Worm (Caenorhabditis elegans) whole organism, L4 larva: Measurements from ENCODE around the gene wdfy-2.

Experiments used
- D1046.2 ChIP-seq: fragments of 200-800 bp; sonication (Bioruptor generic); IDR thresholded peaks from 2 replicates; pipeline ENCODE4 v1.3.6; 2022; ENCODE audit warnings: missing genetic modification characterization, missing compliant biosample characterization
- T26A8.4 ChIP-seq: fragments of 200-800 bp; sonication (Bioruptor generic); IDR thresholded peaks from 2 replicates; pipeline ENCODE4 v1.3.6; 2022; ENCODE audit warnings: missing genetic modification characterization, missing compliant biosample characterization
- Y105C5A.15 ChIP-seq: fragments of 200-800 bp; sonication (Bioruptor generic); IDR thresholded peaks from 2 replicates; pipeline ENCODE4 v1.3.6; 2022; ENCODE audit warnings: missing genetic modification characterization, missing compliant biosample characterization
- Y5F2A.4 ChIP-seq: fragments of 200-800 bp; sonication (Bioruptor generic); optimal IDR thresholded peaks from 2 replicates; lab custom pipeline; 2018; ENCODE audit warnings: mild to moderate bottlenecking, missing genetic modification characterization, missing compliant biosample characterization
- ZK546.5 ChIP-seq, 2 experiments: sonication (generic microtip); optimal IDR thresholded peaks; 2 replicates each; lab custom pipeline; 2017; ENCODE audit warnings: missing biosample characterization in 2 of 2, missing genetic modification characterization in 2 of 2
- aha-1 ChIP-seq: fragments of 150-350 bp; peaks from one replicate; lab custom pipeline; 2014; ENCODE audit warnings: missing biosample characterization, missing genetic modification characterization
- aly-2 ChIP-seq: sonication (generic microtip); optimal IDR thresholded peaks from 2 replicates; lab custom pipeline; 2018; ENCODE audit warnings: missing biosample characterization, missing genetic modification characterization
- attf-4 ChIP-seq: sonication (generic microtip); optimal IDR thresholded peaks from 3 replicates; lab custom pipeline; 2017; ENCODE audit warnings: missing biosample characterization, missing genetic modification characterization
- ceh-28 ChIP-seq: fragments of 150-350 bp; optimal IDR thresholded peaks from 2 replicates; lab custom pipeline; 2014; ENCODE audit warnings: missing biosample characterization, missing genetic modification reagents, missing genetic modification characterization
- ceh-44 ChIP-seq: fragments of 200-800 bp; sonication (Bioruptor generic); IDR thresholded peaks from 2 replicates; pipeline ENCODE4 v1.3.6; 2022; ENCODE audit warnings: missing genetic modification reagents, missing genetic modification characterization, missing compliant biosample characterization
- ces-1 ChIP-seq: fragments of 150-350 bp; sonication (generic microtip); optimal IDR thresholded peaks from 4 replicates; lab custom pipeline; 2014; ENCODE audit warnings: missing biosample characterization, missing genetic modification reagents, missing genetic modification characterization
- ctbp-1 ChIP-seq: fragments of 200-800 bp; sonication (Bioruptor generic); IDR thresholded peaks from 2 replicates; pipeline ENCODE4 v1.3.6; 2022; ENCODE audit warnings: missing genetic modification reagents, missing genetic modification characterization, missing compliant biosample characterization
- daf-12 ChIP-seq: fragments of 150-350 bp; optimal IDR thresholded peaks from 2 replicates; lab custom pipeline; 2014; ENCODE audit warnings: missing biosample characterization, missing genetic modification reagents, missing genetic modification characterization
- dmd-6 ChIP-seq: fragments of 200-800 bp; sonication (Bioruptor generic); IDR thresholded peaks from 2 replicates; pipeline ENCODE4 v1.3.6; 2022; ENCODE audit warnings: missing genetic modification reagents, missing genetic modification characterization, missing compliant biosample characterization
- dve-1 ChIP-seq: sonication (generic microtip); optimal IDR thresholded peaks from 2 replicates; lab custom pipeline; 2017; ENCODE audit warnings: antibody characterized with exemption, mild to moderate bottlenecking, missing genetic modification characterization, missing compliant biosample characterization; ENCODE audit not compliant: insufficient read depth
- egl-27 ChIP-seq: sonication (generic microtip); optimal IDR thresholded peaks from 3 replicates; lab custom pipeline; 2017; ENCODE audit warnings: missing biosample characterization, missing genetic modification reagents, missing genetic modification characterization
- fkh-10 ChIP-seq: fragments of 150-350 bp; optimal IDR thresholded peaks from 2 replicates; lab custom pipeline; 2014; ENCODE audit warnings: missing biosample characterization, missing genetic modification reagents, missing genetic modification characterization
- gei-8 ChIP-seq: fragments of 200-800 bp; sonication (Bioruptor generic); optimal IDR thresholded peaks from 2 replicates; lab custom pipeline; 2018; ENCODE audit warnings: mild to moderate bottlenecking, missing genetic modification characterization, missing compliant biosample characterization
- hif-1 ChIP-seq, 2 experiments: sonication (generic microtip); optimal IDR thresholded peaks; 2 replicates each; lab custom pipeline; 2016 to 2017; ENCODE audit warnings: missing compliant biosample characterization in 2 of 2, missing genetic modification characterization in 2 of 2, missing genetic modification reagents in 2 of 2, missing genotype in 2 of 2, mild to moderate bottlenecking in 1 of 2
- hlh-11 ChIP-seq: fragments of 200-800 bp; sonication (Bioruptor generic); optimal IDR thresholded peaks from 2 replicates; lab custom pipeline; 2018; ENCODE audit warnings: mild to moderate bottlenecking, missing genetic modification characterization, missing compliant biosample characterization
- hlh-30 ChIP-seq: sonication (generic microtip); optimal IDR thresholded peaks from 2 replicates; lab custom pipeline; 2017; ENCODE audit warnings: antibody characterized with exemption, mild to moderate bottlenecking, missing genetic modification characterization, missing compliant biosample characterization; ENCODE audit not compliant: insufficient read depth
- lsy-2 ChIP-seq, 2 experiments: fragments of 150-350 bp in 1 of 2; sonication (generic microtip) in 1 of 2; optimal IDR thresholded peaks; 2 replicates each; lab custom pipeline; 2014 to 2017; ENCODE audit warnings: missing biosample characterization in 2 of 2, missing genetic modification characterization in 2 of 2
- madf-5 ChIP-seq, 2 experiments: fragments of 200-800 bp; sonication (Bioruptor generic); IDR thresholded peaks; 2 replicates each; pipeline ENCODE4 v1.3.6; 2022; ENCODE audit warnings: missing compliant biosample characterization in 2 of 2, missing genetic modification characterization in 2 of 2
- mdl-1 ChIP-seq, 2 experiments: fragments of 150-350 bp in 1 of 2; sonication (generic microtip) in 1 of 2; optimal IDR thresholded peaks; 2 replicates each; lab custom pipeline; 2014 to 2017; ENCODE audit warnings: missing biosample characterization in 2 of 2, missing genetic modification characterization in 2 of 2
- mdt-29 ChIP-seq: fragments of 200-800 bp; sonication (Bioruptor generic); IDR thresholded peaks from 2 replicates; pipeline ENCODE4 v1.3.6; 2022; ENCODE audit warnings: missing genetic modification reagents, missing genetic modification characterization, missing compliant biosample characterization
- mep-1 ChIP-seq: fragments of 150-350 bp; sonication (generic microtip); optimal IDR thresholded peaks from 3 replicates; lab custom pipeline; 2014; ENCODE audit warnings: missing biosample characterization, missing genetic modification characterization
- mes-2 ChIP-seq: sonication (generic microtip); optimal IDR thresholded peaks from 2 replicates; lab custom pipeline; 2016; ENCODE audit warnings: missing genotype, mild to moderate bottlenecking, missing genetic modification characterization, missing compliant biosample characterization; ENCODE audit not compliant: poor library complexity, severe bottlenecking
- mxl-2 ChIP-seq: fragments of 200-800 bp; sonication (Bioruptor generic); conservative IDR thresholded peaks from 2 replicates; pipeline ENCODE4 v1.3.6; 2022; ENCODE audit warnings: missing genetic modification reagents, missing genetic modification characterization, missing compliant biosample characterization
- mxl-3 ChIP-seq: fragments of 200-800 bp; sonication (Bioruptor generic); optimal IDR thresholded peaks from 2 replicates; lab custom pipeline; 2018; ENCODE audit warnings: mild to moderate bottlenecking, missing genetic modification characterization, missing compliant biosample characterization
- nhr-10 ChIP-seq: fragments of 150-350 bp; optimal IDR thresholded peaks from 2 replicates; lab custom pipeline; 2014; ENCODE audit warnings: missing biosample characterization, missing genetic modification characterization
- nhr-111 ChIP-seq: fragments of 200-800 bp; sonication (Bioruptor generic); optimal IDR thresholded peaks from 2 replicates; lab custom pipeline; 2018; ENCODE audit warnings: mild to moderate bottlenecking, missing genetic modification characterization, missing compliant biosample characterization
- nhr-237 ChIP-seq: sonication (generic microtip); optimal IDR thresholded peaks from 2 replicates; lab custom pipeline; 2017; ENCODE audit warnings: missing biosample characterization, missing genetic modification characterization
- nhr-25 ChIP-seq: sonication (generic microtip); optimal IDR thresholded peaks from 2 replicates; lab custom pipeline; 2017; ENCODE audit warnings: missing genetic modification characterization, mild to moderate bottlenecking, missing compliant biosample characterization, antibody characterized with exemption, moderate library complexity, borderline replicate concordance; ENCODE audit not compliant: insufficient read depth
- nhr-28 ChIP-seq: fragments of 150-350 bp; optimal IDR thresholded peaks from 2 replicates; lab custom pipeline; 2014; ENCODE audit warnings: missing biosample characterization, missing genetic modification characterization
- nhr-41 ChIP-seq: fragments of 200-800 bp; sonication (Bioruptor generic); IDR thresholded peaks from 2 replicates; pipeline ENCODE4 v1.3.6; 2022; ENCODE audit warnings: missing genetic modification reagents, missing genetic modification characterization, missing compliant biosample characterization
- pha-4 ChIP-seq, 2 experiments: fragments of 150-350 bp in 1 of 2; fragments of 200-800 bp in 1 of 2; sonication (Bioruptor generic) in 1 of 2; IDR thresholded peaks in 1 of 2; optimal IDR thresholded peaks in 1 of 2; 2 replicates each; pipeline versions ENCODE4 v1.3.6 to Lab custom; 2014 to 2022; ENCODE audit warnings: missing genetic modification characterization in 2 of 2, missing genetic modification reagents in 2 of 2, missing biosample characterization in 1 of 2, missing compliant biosample characterization in 1 of 2
- pqm-1 ChIP-seq: sonication (generic microtip); optimal IDR thresholded peaks from 2 replicates; lab custom pipeline; 2017; ENCODE audit warnings: missing biosample characterization, missing genetic modification characterization
- saeg-2 ChIP-seq: fragments of 200-800 bp; sonication (Bioruptor generic); IDR thresholded peaks from 2 replicates; pipeline ENCODE4 v1.3.6; 2022; ENCODE audit warnings: missing genetic modification reagents, missing genetic modification characterization, missing compliant biosample characterization
- sdz-12 ChIP-seq: fragments of 200-800 bp; sonication (Bioruptor generic); optimal IDR thresholded peaks from 2 replicates; lab custom pipeline; 2018; ENCODE audit warnings: mild to moderate bottlenecking, missing genetic modification characterization, missing compliant biosample characterization
- snpc-4 ChIP-seq: fragments of 150-350 bp; optimal IDR thresholded peaks from 2 replicates; lab custom pipeline; 2014; ENCODE audit warnings: missing biosample characterization, missing genetic modification characterization
- zfp-2 ChIP-seq: sonication (generic microtip); optimal IDR thresholded peaks from 2 replicates; lab custom pipeline; 2016; ENCODE audit warnings: mild to moderate bottlenecking, missing genetic modification characterization, missing compliant biosample characterization
- zip-11 ChIP-seq: fragments of 200-800 bp; sonication (Bioruptor generic); IDR thresholded peaks from 2 replicates; pipeline ENCODE4 v1.3.6; 2022; ENCODE audit warnings: missing genetic modification characterization, missing compliant biosample characterization
- zip-2 ChIP-seq: fragments of 150-350 bp; optimal IDR thresholded peaks from 2 replicates; lab custom pipeline; 2014; ENCODE audit warnings: missing biosample characterization, missing genetic modification characterization
- ztf-11 ChIP-seq: fragments of 150-350 bp; optimal IDR thresholded peaks from 2 replicates; lab custom pipeline; 2014; ENCODE audit warnings: missing biosample characterization, missing genetic modification characterization
- ztf-7 ChIP-seq: fragments of 150-350 bp; optimal IDR thresholded peaks from 2 replicates; lab custom pipeline; 2014; ENCODE audit warnings: missing biosample characterization, missing genetic modification characterization

Gene wdfy-2

DNA sequence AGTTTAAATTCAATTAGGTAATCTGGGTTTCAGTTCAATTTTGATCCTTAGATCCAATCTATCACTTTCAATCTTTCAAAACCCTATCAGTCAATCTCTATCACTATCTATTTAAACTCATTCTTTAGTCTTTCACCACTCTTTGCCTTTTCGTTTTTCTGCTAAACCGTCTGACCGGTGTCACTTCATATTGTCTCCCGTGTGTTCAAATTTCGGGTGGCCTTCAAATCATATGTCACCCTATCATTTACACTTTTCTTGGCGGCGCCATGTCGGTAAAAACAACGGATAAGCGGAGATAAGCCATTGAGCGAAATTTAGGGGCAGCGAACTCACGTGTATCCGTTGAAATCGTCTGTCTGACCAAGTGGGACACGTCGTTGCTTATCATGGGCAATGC lies 24.3 kb downstream of the wdfy-2 start:
- no peak for TF ChIP-seq ctbp-1 (GFP tag; lab: Robert Waterston, UW)
- peak; percentile 53 for TF ChIP-seq hlh-11 (tag; lab: Kevin White, UChicago)
- TF ChIP-seq zip-2 (tag; lab: Kevin White, UChicago): no peak
- TF ChIP-seq dmd-6 (GFP tag; lab: Robert Waterston, UW): peak; percentile 10; the same call in 1 of the 2 replicates
- TF ChIP-seq nhr-25 (tag; lab: Kevin White, UChicago): peak; percentile 1
- peak; percentile 83 for TF ChIP-seq mxl-3
- TF ChIP-seq hlh-30 (tag; lab: Kevin White, UChicago): peak; percentile 83
- no peak for TF ChIP-seq egl-27 (tag; lab: Kevin White, UChicago)
- TF ChIP-seq hif-1 (tag; optimal IDR thresholded peaks at IDR 0.05; lab: Kevin White, UChicago): no peak
- TF ChIP-seq ztf-7 (tag; lab: Kevin White, UChicago): no peak
- peak; percentile 82 for TF ChIP-seq nhr-28 (tag; lab: Kevin White, UChicago)
- TF ChIP-seq mdl-1 (tag; optimal IDR thresholded peaks at IDR 0.05; lab: Kevin White, UChicago): peak in 1 of 2 experiments; percentile 79
- no peak for TF ChIP-seq nhr-10 (tag; lab: Kevin White, UChicago)
- no peak for TF ChIP-seq nhr-237 (tag; lab: Kevin White, UChicago)
- no peak for TF ChIP-seq fkh-10 (GFP tag; lab: Kevin White, UChicago)

DNA sequence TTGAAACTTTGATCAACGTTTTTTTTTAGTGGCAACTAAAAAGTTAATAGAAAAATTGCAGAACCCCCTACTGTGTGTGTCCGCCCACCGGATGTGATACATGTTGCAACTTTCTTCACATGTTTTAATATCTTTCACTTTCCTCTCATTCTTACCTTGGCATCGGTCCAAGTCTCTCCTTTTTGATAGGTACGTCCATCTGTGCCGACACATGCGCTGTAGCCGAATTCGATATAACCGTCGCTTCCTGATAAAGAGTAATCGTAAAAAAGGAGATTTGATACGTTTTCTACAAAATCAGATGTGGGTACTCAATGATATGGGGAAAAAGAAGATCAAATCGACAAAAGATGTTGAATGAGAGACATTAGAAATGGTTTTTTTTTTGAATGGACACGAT lies 25.5 kb downstream of the wdfy-2 start:
- TF ChIP-seq lsy-2 (tag; optimal IDR thresholded peaks at IDR 0.05; lab: Kevin White, UChicago): no peak
- TF ChIP-seq attf-4: no peak
- TF ChIP-seq aha-1 (tag; lab: Kevin White, UChicago): peak; percentile 37
- no peak for TF ChIP-seq ceh-28 (tag; lab: Kevin White, UChicago)
- TF ChIP-seq nhr-111 (GFP tag; lab: Kevin White, UChicago): no peak
- TF ChIP-seq T26A8.4 (GFP tag; lab: Robert Waterston, UW): no peak
- no peak for TF ChIP-seq saeg-2
- no peak for TF ChIP-seq sdz-12 (GFP tag; lab: Kevin White, UChicago)
- no peak for TF ChIP-seq mes-2 (tag; lab: Kevin White, UChicago)
- peak; percentile 39 for TF ChIP-seq nhr-28 (tag; lab: Kevin White, UChicago)

DNA sequence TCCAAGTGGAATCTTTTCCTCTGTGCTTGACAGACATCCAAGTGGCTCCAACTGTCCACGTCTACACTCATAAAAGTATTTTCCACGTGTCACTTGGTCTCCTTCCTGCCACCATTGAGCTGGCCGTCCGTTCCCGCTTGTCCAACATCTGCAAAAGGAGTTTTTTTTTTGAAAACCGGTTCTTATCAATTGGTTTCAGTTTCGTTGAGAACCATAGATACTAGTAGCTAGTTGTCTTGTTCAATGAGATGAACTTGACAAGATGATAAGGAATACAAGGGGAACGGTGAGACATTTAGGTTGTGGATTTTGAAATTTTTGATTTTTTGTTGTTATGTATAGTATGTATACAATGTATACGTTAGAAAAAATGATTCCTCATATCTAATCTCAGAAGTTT lies 26.1 kb downstream of the wdfy-2 start:
- no peak for TF ChIP-seq mxl-2
- TF ChIP-seq madf-5 (GFP tag; IDR thresholded peaks at IDR 0.05; lab: Robert Waterston, UW): no peak
- TF ChIP-seq D1046.2 (GFP tag; lab: Robert Waterston, UW): no peak
- TF ChIP-seq Y105C5A.15 (GFP tag; lab: Robert Waterston, UW): no peak
- TF ChIP-seq ceh-44 (GFP tag; lab: Robert Waterston, UW): no peak
- TF ChIP-seq snpc-4 (tag; lab: Kevin White, UChicago): no peak
- TF ChIP-seq Y5F2A.4 (GFP tag; lab: Kevin White, UChicago): no peak
- no peak for TF ChIP-seq dve-1 (tag; lab: Kevin White, UChicago)
- no peak for TF ChIP-seq nhr-41
- TF ChIP-seq pqm-1 (tag; lab: Kevin White, UChicago): no peak
- no peak for TF ChIP-seq mdl-1 (tag; optimal IDR thresholded peaks at IDR 0.05; lab: Kevin White, UChicago)
- no peak for TF ChIP-seq nhr-28 (tag; lab: Kevin White, UChicago)
- no peak for TF ChIP-seq ZK546.5 (tag; optimal IDR thresholded peaks at IDR 0.05; lab: Kevin White, UChicago)

DNA sequence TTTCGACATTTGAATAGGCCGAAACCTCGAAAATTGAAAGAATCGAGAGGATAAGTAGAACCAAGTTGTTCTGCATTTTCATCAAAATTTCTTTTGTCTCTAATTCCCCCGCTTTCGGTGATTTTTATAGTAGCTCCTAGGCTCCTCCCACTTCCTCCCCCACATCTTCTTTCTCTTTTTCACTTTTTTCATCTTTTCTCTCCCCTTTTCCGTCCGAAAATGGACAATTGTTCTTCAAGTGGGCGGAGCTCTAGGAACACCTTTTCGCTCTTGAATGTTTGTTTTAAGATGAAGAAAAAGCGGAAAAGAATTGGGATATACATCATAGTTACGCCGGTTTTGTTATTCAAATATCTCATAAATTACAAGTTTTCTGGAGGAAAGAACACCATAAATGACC lies 26.8 kb downstream of the wdfy-2 start, which contains the start of gene F42A8.1:
Gene F42A8.1, minus strand, starts transcription at position 101 of the 400 bp plus-strand sequence.
- no peak for TF ChIP-seq nhr-111 (GFP tag; lab: Kevin White, UChicago)
- TF ChIP-seq mxl-3: no peak
- no peak for TF ChIP-seq gei-8 (GFP tag; lab: Kevin White, UChicago)
- no peak for TF ChIP-seq ces-1 (GFP tag; lab: Kevin White, UChicago)
- no peak for TF ChIP-seq daf-12
- TF ChIP-seq aly-2 (tag; lab: Kevin White, UChicago): no peak
- no peak for TF ChIP-seq mxl-2
- no peak for TF ChIP-seq mdt-29 (GFP tag; lab: Robert Waterston, UW)
- no peak for TF ChIP-seq pha-4 (GFP tag; IDR thresholded peaks at IDR 0.05; lab: Robert Waterston, UW)
- no peak for TF ChIP-seq pha-4 (tag; optimal IDR thresholded peaks at IDR 0.05; lab: Kevin White, UChicago)
- TF ChIP-seq zip-11 (GFP tag; lab: Robert Waterston, UW): no peak
- TF ChIP-seq hlh-11 (tag; lab: Kevin White, UChicago): no peak
- TF ChIP-seq ztf-11: no peak
- TF ChIP-seq zfp-2 (tag; lab: Kevin White, UChicago): no peak
- TF ChIP-seq nhr-25 (tag; lab: Kevin White, UChicago): no peak
- no peak for TF ChIP-seq mep-1 (tag; lab: Kevin White, UChicago)
